Worm (Caenorhabditis elegans) whole organism, early embryonic: ENCODE data around the gene gdh-1.

Source experiments
- B0310.2 ChIP-seq: sonication (generic microtip); optimal IDR thresholded peaks from 2 replicates; lab custom pipeline; 2016; ENCODE audit warnings: mild to moderate bottlenecking, missing genetic modification characterization, missing compliant biosample characterization
- F13C5.2 ChIP-seq: sonication (generic microtip); optimal IDR thresholded peaks from 2 replicates; lab custom pipeline; 2017; ENCODE audit warnings: mild to moderate bottlenecking, missing genetic modification characterization, inconsistent platforms, missing compliant biosample characterization
- aly-1 ChIP-seq: sonication (generic microtip); optimal IDR thresholded peaks from 2 replicates; lab custom pipeline; 2016; ENCODE audit warnings: missing genetic modification characterization, missing compliant biosample characterization
- ama-1 ChIP-seq: fragments of 150-350 bp; optimal IDR thresholded peaks from 2 replicates; lab custom pipeline; 2014
- ceh-13 ChIP-seq: fragments of 200-800 bp; sonication (Bioruptor generic); optimal IDR thresholded peaks from 2 replicates; lab custom pipeline; 2018; ENCODE audit warnings: mild to moderate bottlenecking, missing genetic modification characterization, missing compliant biosample characterization
- ceh-36 ChIP-seq: sonication (generic microtip); optimal IDR thresholded peaks from 2 replicates; lab custom pipeline; 2016; ENCODE audit warnings: missing genetic modification characterization, inconsistent platforms, missing compliant biosample characterization
- ets-7 ChIP-seq: sonication (generic microtip); optimal IDR thresholded peaks from 2 replicates; lab custom pipeline; 2016; ENCODE audit warnings: missing genotype, missing genetic modification characterization, missing compliant biosample characterization
- flt-1 ChIP-seq: fragments of 200-800 bp; sonication (Bioruptor generic); IDR thresholded peaks from 2 replicates; pipeline ENCODE4 v1.3.6; 2022; ENCODE audit warnings: missing genetic modification characterization, missing compliant biosample characterization
- hmbx-1 ChIP-seq: sonication (generic microtip); optimal IDR thresholded peaks from 2 replicates; lab custom pipeline; 2016; ENCODE audit warnings: mild to moderate bottlenecking, missing genetic modification characterization, missing compliant biosample characterization
- hmg-4 ChIP-seq: fragments of 200-800 bp; sonication (Bioruptor generic); optimal IDR thresholded peaks from 2 replicates; lab custom pipeline; 2018; ENCODE audit warnings: mild to moderate bottlenecking, missing genetic modification characterization, missing compliant biosample characterization
- hnd-1 ChIP-seq: sonication (generic microtip); optimal IDR thresholded peaks from 2 replicates; lab custom pipeline; 2016; ENCODE audit warnings: missing genetic modification characterization, missing compliant biosample characterization
- pes-1 ChIP-seq: fragments of 200-800 bp; sonication (Bioruptor generic); IDR thresholded peaks from 2 replicates; pipeline ENCODE4 v1.3.6; 2022; ENCODE audit warnings: missing genetic modification reagents, missing genetic modification characterization, missing compliant biosample characterization
- scrt-1 ChIP-seq: fragments of 200-800 bp; sonication (Bioruptor generic); IDR thresholded peaks from 2 replicates; pipeline ENCODE4 v1.3.6; 2022; ENCODE audit warnings: missing genetic modification characterization, missing compliant biosample characterization
- sea-1 ChIP-seq: fragments of 200-800 bp; sonication (Bioruptor generic); conservative IDR thresholded peaks from 2 replicates; pipeline ENCODE4 v1.3.6; 2022; ENCODE audit warnings: missing genetic modification characterization, missing compliant biosample characterization
- tbx-11 ChIP-seq: fragments of 200-800 bp; sonication (Bioruptor generic); IDR thresholded peaks from 2 replicates; pipeline ENCODE4 v1.3.6; 2022; ENCODE audit warnings: missing genetic modification characterization, missing compliant biosample characterization
- tbx-37 ChIP-seq: fragments of 200-800 bp; sonication (Bioruptor generic); conservative IDR thresholded peaks from 2 replicates; pipeline ENCODE4 v1.3.6; 2022; ENCODE audit warnings: missing genetic modification reagents, missing genetic modification characterization, missing compliant biosample characterization
- tra-4 ChIP-seq: sonication (generic microtip); optimal IDR thresholded peaks from 2 replicates; lab custom pipeline; 2017; ENCODE audit warnings: missing genetic modification characterization, missing compliant biosample characterization

gdh-1 gene

ce11 chrIV:11945621-11946020 is 7.4 kb upstream of the gdh-1 start, which contains the start of gene ZK829.3:
TSS of gene ZK829.3 (minus strand) at chrIV:11945721.
- TF ChIP-seq ama-1 (lab: Kevin White, UChicago) (no peak), scrt-1 (GFP tag; lab: Robert Waterston, UW) (no peak), tra-4 (tag; lab: Kevin White, UChicago) (no peak), tbx-11 (GFP tag; lab: Robert Waterston, UW) (no peak), hmg-4 (no peak), hnd-1 (no peak), aly-1 (tag; lab: Kevin White, UChicago) (no peak), sea-1 (GFP tag; lab: Robert Waterston, UW) (no peak), F13C5.2 (tag; lab: Kevin White, UChicago) (no peak), flt-1 (GFP tag; lab: Robert Waterston, UW) (no peak), ceh-13 (GFP tag; lab: Kevin White, UChicago) (no peak), tbx-37 (GFP tag; lab: Robert Waterston, UW) (no peak), hmbx-1 (tag; lab: Kevin White, UChicago) (no peak), pes-1 (no peak), ceh-36 (tag; lab: Kevin White, UChicago) (no peak), B0310.2 (no peak), ets-7 (tag; lab: Kevin White, UChicago) (no peak)

- TF ChIP-seq tra-4 (tag; lab: Kevin White, UChicago): no peak
- TF ChIP-seq ceh-36 (tag; lab: Kevin White, UChicago): no peak
- no peak for TF ChIP-seq ceh-13 (GFP tag; lab: Kevin White, UChicago)
- no peak for TF ChIP-seq hmbx-1 (tag; lab: Kevin White, UChicago)
- no peak for TF ChIP-seq sea-1 (GFP tag; lab: Robert Waterston, UW)
- TF ChIP-seq hnd-1: no peak
- no peak for TF ChIP-seq ets-7 (tag; lab: Kevin White, UChicago)
- no peak for TF ChIP-seq tbx-11 (GFP tag; lab: Robert Waterston, UW)
- TF ChIP-seq pes-1: no peak
- TF ChIP-seq tbx-37 (GFP tag; lab: Robert Waterston, UW): no peak
- TF ChIP-seq B0310.2: no peak
These were observed 3.3 kb upstream of the gdh-1 start, which contains the start of gene hdl-1 for ce11 chrIV:11949717-11950116. TSS of gene hdl-1 (minus strand) at chrIV:11949817.

ce11 chrIV:11950270-11950669 is 2.8 kb upstream of the gdh-1 start, which contains the start of gene tbx-36:
TSS of gene tbx-36 (plus strand) at chrIV:11950570.
- TF ChIP-seq sea-1 (GFP tag; lab: Robert Waterston, UW): no peak
- TF ChIP-seq B0310.2: no peak
- TF ChIP-seq flt-1 (GFP tag; lab: Robert Waterston, UW): no peak
- TF ChIP-seq tbx-11 (GFP tag; lab: Robert Waterston, UW): no peak
- no peak for TF ChIP-seq hmg-4
- TF ChIP-seq tbx-37 (GFP tag; lab: Robert Waterston, UW): no peak
- no peak for TF ChIP-seq aly-1 (tag; lab: Kevin White, UChicago)
- no peak for TF ChIP-seq pes-1
- TF ChIP-seq ceh-13 (GFP tag; lab: Kevin White, UChicago): no peak
- no peak for TF ChIP-seq tra-4 (tag; lab: Kevin White, UChicago)
- no peak for TF ChIP-seq hmbx-1 (tag; lab: Kevin White, UChicago)
- no peak for TF ChIP-seq ama-1 (lab: Kevin White, UChicago)

- TF ChIP-seq ama-1 (lab: Kevin White, UChicago): no peak
- TF ChIP-seq scrt-1 (GFP tag; lab: Robert Waterston, UW): no peak
- TF ChIP-seq ceh-36 (tag; lab: Kevin White, UChicago): no peak
- no peak for TF ChIP-seq tbx-37 (GFP tag; lab: Robert Waterston, UW)
- no peak for TF ChIP-seq tra-4 (tag; lab: Kevin White, UChicago)
- no peak for TF ChIP-seq F13C5.2 (tag; lab: Kevin White, UChicago)
- TF ChIP-seq ceh-13 (GFP tag; lab: Kevin White, UChicago): no peak
- no peak for TF ChIP-seq flt-1 (GFP tag; lab: Robert Waterston, UW)
- no peak for TF ChIP-seq hmg-4
These were observed 2.5 kb downstream of the gdh-1 start for ce11 chrIV:11955592-11955991.

- no peak for TF ChIP-seq ama-1 (lab: Kevin White, UChicago)
- TF ChIP-seq hnd-1: no peak
- no peak for TF ChIP-seq hmg-4
- no peak for TF ChIP-seq scrt-1 (GFP tag; lab: Robert Waterston, UW)
- no peak for TF ChIP-seq aly-1 (tag; lab: Kevin White, UChicago)
- no peak for TF ChIP-seq flt-1 (GFP tag; lab: Robert Waterston, UW)
- TF ChIP-seq hmbx-1 (tag; lab: Kevin White, UChicago): no peak
- TF ChIP-seq ceh-13 (GFP tag; lab: Kevin White, UChicago): no peak
- TF ChIP-seq tbx-11 (GFP tag; lab: Robert Waterston, UW): no peak
- TF ChIP-seq tbx-37 (GFP tag; lab: Robert Waterston, UW): no peak
- no peak for TF ChIP-seq sea-1 (GFP tag; lab: Robert Waterston, UW)
- no peak for TF ChIP-seq tra-4 (tag; lab: Kevin White, UChicago)
- no peak for TF ChIP-seq B0310.2
- TF ChIP-seq ets-7 (tag; lab: Kevin White, UChicago): no peak
- no peak for TF ChIP-seq F13C5.2 (tag; lab: Kevin White, UChicago)
- TF ChIP-seq ceh-36 (tag; lab: Kevin White, UChicago): no peak
- TF ChIP-seq pes-1: no peak
These were observed 3.3 kb downstream of the gdh-1 start for ce11 chrIV:11956387-11956786.

ce11 chrIV:11957074-11957473 is 4.0 kb downstream of the gdh-1 start:
- no peak for TF ChIP-seq ceh-13 (GFP tag; lab: Kevin White, UChicago)
- TF ChIP-seq scrt-1 (GFP tag; lab: Robert Waterston, UW): no peak
- no peak for TF ChIP-seq aly-1 (tag; lab: Kevin White, UChicago)
- TF ChIP-seq hnd-1: no peak
- no peak for TF ChIP-seq tra-4 (tag; lab: Kevin White, UChicago)
- no peak for TF ChIP-seq B0310.2
- no peak for TF ChIP-seq flt-1 (GFP tag; lab: Robert Waterston, UW)
- TF ChIP-seq sea-1 (GFP tag; lab: Robert Waterston, UW): no peak
- no peak for TF ChIP-seq ama-1 (lab: Kevin White, UChicago)
- no peak for TF ChIP-seq ets-7 (tag; lab: Kevin White, UChicago)
- no peak for TF ChIP-seq tbx-37 (GFP tag; lab: Robert Waterston, UW)

ce11 chrIV:11959573-11959972 is 6.5 kb downstream of the gdh-1 start, which contains the start of gene tgt-1:
TSS of gene tgt-1 (minus strand) at chrIV:11959804.
- TF ChIP-seq tra-4 (tag; lab: Kevin White, UChicago) (no peak), ceh-36 (tag; lab: Kevin White, UChicago) (no peak), scrt-1 (GFP tag; lab: Robert Waterston, UW) (no peak), sea-1 (GFP tag; lab: Robert Waterston, UW) (no peak), ama-1 (lab: Kevin White, UChicago) (no peak), ceh-13 (GFP tag; lab: Kevin White, UChicago) (no peak), hmg-4 (no peak), aly-1 (tag; lab: Kevin White, UChicago) (no peak), hnd-1 (no peak), tbx-11 (GFP tag; lab: Robert Waterston, UW) (no peak), tbx-37 (GFP tag; lab: Robert Waterston, UW) (no peak), flt-1 (GFP tag; lab: Robert Waterston, UW) (no peak), hmbx-1 (tag; lab: Kevin White, UChicago) (no peak), ets-7 (tag; lab: Kevin White, UChicago) (no peak), pes-1 (no peak), B0310.2 (no peak), F13C5.2 (tag; lab: Kevin White, UChicago) (no peak)
